Worm (Caenorhabditis elegans) whole organism, L4 larva: Measurements from ENCODE around the gene hpo-19.

Source experiments
- D1046.2 ChIP-seq: fragments of 200-800 bp; sonication (Bioruptor generic); IDR thresholded peaks from 2 replicates; pipeline ENCODE4 v1.3.6; 2022; ENCODE audit warnings: missing genetic modification characterization, missing compliant biosample characterization
- F10B5.3 ChIP-seq: sonication (generic microtip); optimal IDR thresholded peaks from 2 replicates; lab custom pipeline; 2016; ENCODE audit warnings: mild to moderate bottlenecking, missing genetic modification characterization, missing compliant biosample characterization
- F44E2.7 ChIP-seq: fragments of 200-800 bp; sonication (Bioruptor generic); IDR thresholded peaks from 2 replicates; pipeline ENCODE4 v2.1.2; 2022; ENCODE audit warnings: missing genetic modification characterization, missing compliant biosample characterization
- T26A8.4 ChIP-seq: fragments of 200-800 bp; sonication (Bioruptor generic); IDR thresholded peaks from 2 replicates; pipeline ENCODE4 v1.3.6; 2022; ENCODE audit warnings: missing genetic modification characterization, missing compliant biosample characterization
- Y75B8A.6 ChIP-seq: fragments of 200-800 bp; sonication (Bioruptor generic); IDR thresholded peaks from 2 replicates; pipeline ENCODE4 v1.3.6; 2022; ENCODE audit warnings: missing genetic modification reagents, missing genetic modification characterization, missing compliant biosample characterization
- aha-1 ChIP-seq: fragments of 150-350 bp; peaks from one replicate; lab custom pipeline; 2014; ENCODE audit warnings: missing biosample characterization, missing genetic modification characterization
- ama-1 ChIP-seq: fragments of 150-350 bp; optimal IDR thresholded peaks from 2 replicates; lab custom pipeline; 2014; ENCODE audit warnings: inconsistent platforms, mixed read lengths
- arid-1 ChIP-seq: fragments of 200-800 bp; sonication (Bioruptor generic); conservative IDR thresholded peaks from 2 replicates; pipeline ENCODE4 v1.3.6; 2022; ENCODE audit warnings: missing genetic modification reagents, missing genetic modification characterization, missing compliant biosample characterization
- attf-4 ChIP-seq: sonication (generic microtip); optimal IDR thresholded peaks from 3 replicates; lab custom pipeline; 2017; ENCODE audit warnings: missing biosample characterization, missing genetic modification characterization
- ceh-32 ChIP-seq: sonication (generic microtip); optimal IDR thresholded peaks from 2 replicates; lab custom pipeline; 2016; ENCODE audit warnings: mild to moderate bottlenecking, missing genetic modification characterization, missing compliant biosample characterization; ENCODE audit not compliant: poor library complexity
- ceh-44 ChIP-seq: fragments of 200-800 bp; sonication (Bioruptor generic); IDR thresholded peaks from 2 replicates; pipeline ENCODE4 v1.3.6; 2022; ENCODE audit warnings: missing genetic modification reagents, missing genetic modification characterization, missing compliant biosample characterization
- ceh-82 ChIP-seq: sonication (generic microtip); optimal IDR thresholded peaks from 2 replicates; lab custom pipeline; 2017; ENCODE audit warnings: missing biosample characterization, missing genetic modification characterization
- cey-2 ChIP-seq: sonication (generic microtip); optimal IDR thresholded peaks from 3 replicates; lab custom pipeline; 2017; ENCODE audit warnings: missing genetic modification characterization, mild to moderate bottlenecking, missing compliant biosample characterization, antibody characterized with exemption, borderline replicate concordance; ENCODE audit not compliant: insufficient read depth
- daf-16 ChIP-seq, 3 experiments: sonication (generic microtip); optimal IDR thresholded peaks; 2 replicates each; lab custom pipeline; 2016 to 2017; ENCODE audit warnings: missing genetic modification characterization in 3 of 3, missing genetic modification reagents in 3 of 3, mild to moderate bottlenecking in 2 of 3, missing compliant biosample characterization in 2 of 3, missing biosample characterization in 1 of 3, moderate library complexity in 1 of 3
- daf-8 ChIP-seq: fragments of 200-800 bp; sonication (Bioruptor generic); IDR thresholded peaks from 2 replicates; pipeline ENCODE4 v1.3.6; 2022; ENCODE audit warnings: missing genetic modification characterization, missing compliant biosample characterization
- dve-1 ChIP-seq: sonication (generic microtip); optimal IDR thresholded peaks from 2 replicates; lab custom pipeline; 2017; ENCODE audit warnings: antibody characterized with exemption, mild to moderate bottlenecking, missing genetic modification characterization, missing compliant biosample characterization; ENCODE audit not compliant: insufficient read depth
- egl-43 ChIP-seq: fragments of 200-800 bp; sonication (Bioruptor generic); IDR thresholded peaks from 2 replicates; pipeline ENCODE4 v1.3.6; 2022; ENCODE audit warnings: missing genetic modification reagents, missing genetic modification characterization, missing compliant biosample characterization
- hlh-11 ChIP-seq: fragments of 200-800 bp; sonication (Bioruptor generic); optimal IDR thresholded peaks from 2 replicates; lab custom pipeline; 2018; ENCODE audit warnings: mild to moderate bottlenecking, missing genetic modification characterization, missing compliant biosample characterization
- hmg-1.1 ChIP-seq: fragments of 200-800 bp; sonication (Bioruptor generic); IDR thresholded peaks from 2 replicates; pipeline ENCODE4 v1.3.6; 2022; ENCODE audit warnings: missing genetic modification reagents, missing genetic modification characterization, missing compliant biosample characterization
- lin-1 ChIP-seq: fragments of 200-800 bp; sonication (Bioruptor generic); IDR thresholded peaks from 2 replicates; pipeline ENCODE4 v1.3.6; 2022; ENCODE audit warnings: missing genetic modification reagents, missing genetic modification characterization, missing compliant biosample characterization
- lin-13 ChIP-seq: fragments of 150-350 bp; optimal IDR thresholded peaks from 2 replicates; lab custom pipeline; 2014; ENCODE audit warnings: missing biosample characterization, missing genetic modification reagents, missing genetic modification characterization
- lin-29 ChIP-seq: fragments of 200-800 bp; sonication (Bioruptor generic); IDR thresholded peaks from 2 replicates; pipeline ENCODE4 v1.3.6; 2022; ENCODE audit warnings: missing genetic modification reagents, missing genetic modification characterization, missing compliant biosample characterization
- lin-38 ChIP-seq: fragments of 200-800 bp; sonication (Bioruptor generic); IDR thresholded peaks from 2 replicates; pipeline ENCODE4 v1.3.6; 2022; ENCODE audit warnings: missing genetic modification reagents, missing genetic modification characterization, missing compliant biosample characterization
- lin-39 ChIP-seq: fragments of 150-350 bp; optimal IDR thresholded peaks from 2 replicates; lab custom pipeline; 2014; ENCODE audit warnings: missing biosample characterization, missing genetic modification reagents, missing genetic modification characterization
- mdl-1 ChIP-seq, 2 experiments: fragments of 150-350 bp in 1 of 2; sonication (generic microtip) in 1 of 2; optimal IDR thresholded peaks; 2 replicates each; lab custom pipeline; 2014 to 2017; ENCODE audit warnings: missing biosample characterization in 2 of 2, missing genetic modification characterization in 2 of 2
- mep-1 ChIP-seq: fragments of 150-350 bp; sonication (generic microtip); optimal IDR thresholded peaks from 3 replicates; lab custom pipeline; 2014; ENCODE audit warnings: missing biosample characterization, missing genetic modification characterization
- mes-2 ChIP-seq: sonication (generic microtip); optimal IDR thresholded peaks from 2 replicates; lab custom pipeline; 2016; ENCODE audit warnings: missing genotype, mild to moderate bottlenecking, missing genetic modification characterization, missing compliant biosample characterization; ENCODE audit not compliant: poor library complexity, severe bottlenecking
- nhr-102 ChIP-seq: sonication (generic microtip); optimal IDR thresholded peaks from 2 replicates; lab custom pipeline; 2016; ENCODE audit warnings: mild to moderate bottlenecking, missing genetic modification characterization, moderate library complexity, missing compliant biosample characterization
- nhr-28 ChIP-seq: fragments of 150-350 bp; optimal IDR thresholded peaks from 2 replicates; lab custom pipeline; 2014; ENCODE audit warnings: missing biosample characterization, missing genetic modification characterization
- nhr-41 ChIP-seq: fragments of 200-800 bp; sonication (Bioruptor generic); IDR thresholded peaks from 2 replicates; pipeline ENCODE4 v1.3.6; 2022; ENCODE audit warnings: missing genetic modification reagents, missing genetic modification characterization, missing compliant biosample characterization
- nhr-42 ChIP-seq: fragments of 200-800 bp; sonication (Bioruptor generic); IDR thresholded peaks from 2 replicates; pipeline ENCODE4 v1.3.6; 2022; ENCODE audit warnings: missing genetic modification characterization, missing compliant biosample characterization
- nhr-6 ChIP-seq: fragments of 150-350 bp; optimal IDR thresholded peaks from 2 replicates; lab custom pipeline; 2014; ENCODE audit warnings: missing biosample characterization, missing genetic modification characterization
- nhr-76 ChIP-seq: fragments of 150-350 bp; optimal IDR thresholded peaks from 2 replicates; lab custom pipeline; 2014; ENCODE audit warnings: missing biosample characterization, missing genetic modification characterization
- nhr-77 ChIP-seq: fragments of 150-350 bp; optimal IDR thresholded peaks from 2 replicates; lab custom pipeline; 2014; ENCODE audit warnings: missing biosample characterization, missing genetic modification characterization
- pha-4 ChIP-seq, 2 experiments: fragments of 150-350 bp in 1 of 2; fragments of 200-800 bp in 1 of 2; sonication (Bioruptor generic) in 1 of 2; IDR thresholded peaks in 1 of 2; optimal IDR thresholded peaks in 1 of 2; 2 replicates each; pipeline versions ENCODE4 v1.3.6 to Lab custom; 2014 to 2022; ENCODE audit warnings: missing genetic modification characterization in 2 of 2, missing genetic modification reagents in 2 of 2, missing biosample characterization in 1 of 2, missing compliant biosample characterization in 1 of 2
- php-3 ChIP-seq: fragments of 200-800 bp; sonication (Bioruptor generic); IDR thresholded peaks from 2 replicates; pipeline ENCODE4 v1.3.6; 2022; ENCODE audit warnings: missing genetic modification reagents, missing genetic modification characterization, missing compliant biosample characterization
- pqm-1 ChIP-seq: sonication (generic microtip); optimal IDR thresholded peaks from 2 replicates; lab custom pipeline; 2017; ENCODE audit warnings: missing biosample characterization, missing genetic modification characterization
- unc-130 ChIP-seq: sonication (generic microtip); optimal IDR thresholded peaks from 2 replicates; lab custom pipeline; 2016; ENCODE audit warnings: missing genetic modification reagents, missing genetic modification characterization, missing compliant biosample characterization
- zfp-2 ChIP-seq: sonication (generic microtip); optimal IDR thresholded peaks from 2 replicates; lab custom pipeline; 2016; ENCODE audit warnings: mild to moderate bottlenecking, missing genetic modification characterization, missing compliant biosample characterization
- zfp-3 ChIP-seq: fragments of 200-800 bp; sonication (Bioruptor generic); conservative IDR thresholded peaks from 2 replicates; pipeline ENCODE4 v1.3.6; 2022; ENCODE audit warnings: missing genetic modification reagents, missing genetic modification characterization, missing compliant biosample characterization
- zip-2 ChIP-seq: fragments of 150-350 bp; optimal IDR thresholded peaks from 2 replicates; lab custom pipeline; 2014; ENCODE audit warnings: missing biosample characterization, missing genetic modification characterization

Gene hpo-19

ce11 chrV:6398922-6399321, 37.5 kb upstream of the hpo-19 start (continued):
- no peak for TF ChIP-seq unc-130 (GFP tag; lab: Kevin White, UChicago)
- no peak for TF ChIP-seq F44E2.7 (GFP tag; lab: Robert Waterston, UW)
- TF ChIP-seq arid-1 (GFP tag; lab: Robert Waterston, UW) = no peak
- TF ChIP-seq mdl-1 (tag; optimal IDR thresholded peaks at IDR 0.05; lab: Kevin White, UChicago) = no peak
- peak; percentile 18 for TF ChIP-seq nhr-102 (tag; lab: Kevin White, UChicago)
- TF ChIP-seq Y75B8A.6 (GFP tag; lab: Robert Waterston, UW) = no peak
- TF ChIP-seq mes-2 (tag; lab: Kevin White, UChicago) = no peak
- TF ChIP-seq lin-39 (tag; lab: Kevin White, UChicago) = no peak
- TF ChIP-seq zip-2 = no peak
- no peak for TF ChIP-seq zfp-3 (GFP tag; lab: Robert Waterston, UW)
- TF ChIP-seq attf-4 (tag; lab: Kevin White, UChicago) = no peak
- TF ChIP-seq ama-1 (lab: Kevin White, UChicago) = no peak
- peak; percentile 70 for TF ChIP-seq hlh-11 (tag; lab: Kevin White, UChicago)
- no peak for TF ChIP-seq mep-1 (tag; lab: Kevin White, UChicago)
- no peak for TF ChIP-seq ceh-32 (tag; lab: Kevin White, UChicago)
- peak; percentile 17 for TF ChIP-seq nhr-77 (tag; lab: Kevin White, UChicago)
- TF ChIP-seq dve-1 (tag; lab: Kevin White, UChicago) = peak; percentile 80
- no peak for TF ChIP-seq lin-38
- no peak for TF ChIP-seq lin-1 (GFP tag; lab: Robert Waterston, UW)
- no peak for TF ChIP-seq zfp-2 (tag; lab: Kevin White, UChicago)
- no peak for TF ChIP-seq egl-43
- no peak for TF ChIP-seq F10B5.3 (tag; lab: Kevin White, UChicago)
- TF ChIP-seq php-3 (GFP tag; lab: Robert Waterston, UW) = peak; percentile 72
- no peak for TF ChIP-seq aha-1 (tag; lab: Kevin White, UChicago)
- no peak for TF ChIP-seq pha-4 (GFP tag; IDR thresholded peaks at IDR 0.05; lab: Robert Waterston, UW)
- no peak for TF ChIP-seq pha-4 (tag; optimal IDR thresholded peaks at IDR 0.05; lab: Kevin White, UChicago)
- TF ChIP-seq daf-8 = no peak
- no peak for TF ChIP-seq nhr-42
- no peak for TF ChIP-seq T26A8.4 (GFP tag; lab: Robert Waterston, UW)
- TF ChIP-seq nhr-76 (tag; lab: Kevin White, UChicago) = no peak
- no peak for TF ChIP-seq ceh-44 (GFP tag; lab: Robert Waterston, UW)
- TF ChIP-seq, all 104 proteins: peak for 10

ce11 chrV:6399831-6400230, 36.6 kb upstream of the hpo-19 start, which contains the start of gene gfi-1:
Gene gfi-1 (minus strand): TSS chrV:6399931.
- TF ChIP-seq cey-2 (tag; lab: Kevin White, UChicago) = no peak
- no peak for TF ChIP-seq F44E2.7 (GFP tag; lab: Robert Waterston, UW)
- no peak for TF ChIP-seq hmg-1.1 (GFP tag; lab: Robert Waterston, UW)
- no peak for TF ChIP-seq nhr-41 (GFP tag; lab: Robert Waterston, UW)
- TF ChIP-seq nhr-6 (tag; lab: Kevin White, UChicago) = no peak
- no peak for TF ChIP-seq D1046.2 (GFP tag; lab: Robert Waterston, UW)
- no peak for TF ChIP-seq ceh-82 (tag; lab: Kevin White, UChicago)
- TF ChIP-seq, all 104 proteins: peak for 0

- peak; percentile 62; the same call in 1 of the 2 replicates for TF ChIP-seq T26A8.4 (GFP tag; lab: Robert Waterston, UW)
- peak; percentile 45 for TF ChIP-seq nhr-28
- TF ChIP-seq hlh-11 (tag; lab: Kevin White, UChicago) = peak; percentile 1
- no peak for TF ChIP-seq cey-2 (tag; lab: Kevin White, UChicago)
- TF ChIP-seq lin-29 (GFP tag; lab: Robert Waterston, UW) = no peak
- TF ChIP-seq php-3 (GFP tag; lab: Robert Waterston, UW) = 0 out of 2 replicates have a peak, but pooled peaks have one; percentile 8
- TF ChIP-seq daf-16 (GFP tag; optimal IDR thresholded peaks at IDR 0.05; lab: Kevin White, UChicago) = no peak
- peak; percentile 90 for TF ChIP-seq daf-16 (tag; optimal IDR thresholded peaks at IDR 0.05; lab: Kevin White, UChicago)
- TF ChIP-seq pqm-1 (tag; lab: Kevin White, UChicago) = peak; percentile 51
- peak; percentile 41 for TF ChIP-seq dve-1 (tag; lab: Kevin White, UChicago)
- TF ChIP-seq lin-13 (GFP tag; lab: Kevin White, UChicago) = no peak
Measured at ce11 chrV:6400528-6400927, 35.9 kb upstream of the hpo-19 start.
